Worm (Caenorhabditis elegans): ENCODE data around the gene H09F14.1.
A peak's percentile ranks its signal among the peaks of the same experiment; 100 is the strongest.

The H09F14.1 gene

ce11 chrV:10615496-10615895, at the start of gene H09F14.1:
H09F14.1 (minus strand) TSS chrV:10615596.
- TF ChIP-seq fos-1 (tag; optimal IDR thresholded peaks at IDR 0.05) (no peak), nhr-77 (tag; optimal IDR thresholded peaks at IDR 0.05) (no peak), fkh-10 (GFP tag; optimal IDR thresholded peaks at IDR 0.05) (no peak), egl-27 (tag; optimal IDR thresholded peaks at IDR 0.05) (no peak), lin-14 (GFP tag; optimal IDR thresholded peaks at IDR 0.05) (no peak), dpl-1 (GFP tag; optimal IDR thresholded peaks at IDR 0.05) (no peak), lin-15B (tag; optimal IDR thresholded peaks at IDR 0.05) (no peak), ces-1 (GFP tag; optimal IDR thresholded peaks at IDR 0.05) (no peak), pag-3 (tag; optimal IDR thresholded peaks at IDR 0.05; ENCODE audit: borderline replicate concordance, insufficient read depth) (no peak), mef-2 (tag; optimal IDR thresholded peaks at IDR 0.05) (no peak), lsy-2 (tag; optimal IDR thresholded peaks at IDR 0.05) (no peak), swsn-7 (tag; optimal IDR thresholded peaks at IDR 0.05) (no peak), snu-23 (GFP tag; optimal IDR thresholded peaks at IDR 0.05) (no peak), tlp-1 (tag; optimal IDR thresholded peaks at IDR 0.05) (no peak), unc-30 (tag; optimal IDR thresholded peaks at IDR 0.05) (no peak), hpl-2 (GFP tag; optimal IDR thresholded peaks at IDR 0.05) (no peak), irx-1 (tag; optimal IDR thresholded peaks at IDR 0.05) (no peak), nhr-19 (GFP tag; conservative IDR thresholded peaks at IDR 0.05) (no peak), F16B12.6 (tag; optimal IDR thresholded peaks at IDR 0.05) (no peak), ceh-90 (tag; optimal IDR thresholded peaks at IDR 0.05) (no peak)

ce11 chrV:10664271-10664670, 48.9 kb upstream of the H09F14.1 start:
- TF ChIP-seq C16A3.4 (tag; optimal IDR thresholded peaks at IDR 0.05) = no peak
- TF ChIP-seq fkh-8 (tag; optimal IDR thresholded peaks at IDR 0.05) = no peak
- TF ChIP-seq C04F5.9 (tag; optimal IDR thresholded peaks at IDR 0.05) = no peak
- TF ChIP-seq rnt-1 (tag; optimal IDR thresholded peaks at IDR 0.05) = peak; percentile 69
- no peak for TF ChIP-seq dpl-1 (GFP tag; optimal IDR thresholded peaks at IDR 0.05)
- no peak for TF ChIP-seq skn-1 (tag; optimal IDR thresholded peaks at IDR 0.05)
- TF ChIP-seq lin-14 (GFP tag; optimal IDR thresholded peaks at IDR 0.05) = peak; percentile 46
- peak; percentile 56 for TF ChIP-seq nhr-71 (tag; optimal IDR thresholded peaks at IDR 0.05)
- TF ChIP-seq ceh-82 (tag; optimal IDR thresholded peaks at IDR 0.05) = no peak
- TF ChIP-seq tbx-2 (tag; optimal IDR thresholded peaks at IDR 0.05) = no peak
- TF ChIP-seq pag-3 (tag; optimal IDR thresholded peaks at IDR 0.05; ENCODE audit: borderline replicate concordance, insufficient read depth) = peak; percentile 63
- TF ChIP-seq C34B4.2 (tag; optimal IDR thresholded peaks at IDR 0.05) = no peak
- no peak for TF ChIP-seq unc-62 (GFP tag; optimal IDR thresholded peaks at IDR 0.05)
- no peak for TF ChIP-seq aha-1 (tag; optimal IDR thresholded peaks at IDR 0.05)
- TF ChIP-seq ceh-63 (GFP tag; optimal IDR thresholded peaks at IDR 0.05) = no peak
- no peak for TF ChIP-seq ama-1 (optimal IDR thresholded peaks at IDR 0.05)
- no peak for TF ChIP-seq zip-4 (GFP tag; optimal IDR thresholded peaks at IDR 0.05)
- no peak for TF ChIP-seq nhr-85 (tag)
- TF ChIP-seq sup-37 (GFP tag; optimal IDR thresholded peaks at IDR 0.05) = no peak
- TF ChIP-seq hpl-2 (GFP tag; optimal IDR thresholded peaks at IDR 0.05) = no peak
- TF ChIP-seq hlh-4 (tag; optimal IDR thresholded peaks at IDR 0.05) = no peak
- TF ChIP-seq nhr-47 (tag; optimal IDR thresholded peaks at IDR 0.05) = no peak
- peak; percentile 14 for TF ChIP-seq mep-1 (tag; optimal IDR thresholded peaks at IDR 0.05)
- peak; percentile 11 for TF ChIP-seq unc-130 (tag; optimal IDR thresholded peaks at IDR 0.05)
- TF ChIP-seq nhr-237 (tag; optimal IDR thresholded peaks at IDR 0.05) = no peak
- TF ChIP-seq snu-23 (GFP tag; optimal IDR thresholded peaks at IDR 0.05) = peak; percentile 10
- no peak for TF ChIP-seq isw-1 (GFP tag; IDR thresholded peaks at IDR 0.05)
- no peak for TF ChIP-seq tlp-1 (tag; optimal IDR thresholded peaks at IDR 0.05)
- peak in 1 of 2 experiments; percentile 33 for TF ChIP-seq lsy-2 (tag; optimal IDR thresholded peaks at IDR 0.05)
- TF ChIP-seq egl-27 (tag; optimal IDR thresholded peaks at IDR 0.05) = no peak
- TF ChIP-seq vab-15 (tag; optimal IDR thresholded peaks at IDR 0.05) = no peak
- no peak for TF ChIP-seq sox-4 (tag; optimal IDR thresholded peaks at IDR 0.05)
- TF ChIP-seq elt-2 (tag; optimal IDR thresholded peaks at IDR 0.05) = no peak
- TF ChIP-seq ets-5 (GFP tag; IDR thresholded peaks at IDR 0.05) = no peak
- no peak for TF ChIP-seq fos-1 (tag; optimal IDR thresholded peaks at IDR 0.05)
- TF ChIP-seq elt-3 (tag; optimal IDR thresholded peaks at IDR 0.05) = no peak
- no peak for TF ChIP-seq efl-1 (optimal IDR thresholded peaks at IDR 0.05)
- no peak for TF ChIP-seq efl-1 (GFP tag; optimal IDR thresholded peaks at IDR 0.05 in 1 of 2)
- TF ChIP-seq dsc-1 (tag; optimal IDR thresholded peaks at IDR 0.05) = no peak
- TF ChIP-seq sptf-1 (tag; optimal IDR thresholded peaks at IDR 0.05) = no peak
- TF ChIP-seq unc-30 (tag; optimal IDR thresholded peaks at IDR 0.05) = no peak
- TF ChIP-seq hlh-17 (GFP tag; optimal IDR thresholded peaks at IDR 0.05; ENCODE audit: borderline replicate concordance) = no peak

Measured in whole organism, L1 larva.